Worm (Caenorhabditis elegans): ENCODE results near the gene atf-4.

ce11 chrX:14797405-14797804 is 13.2 kb downstream of the atf-4 start:
- TF ChIP-seq flt-1 (GFP tag; IDR thresholded peaks at IDR 0.05) (no peak), ztf-23 (GFP tag; IDR thresholded peaks at IDR 0.05) (no peak), T22C8.4 (GFP tag; IDR thresholded peaks at IDR 0.05) (no peak), tab-1 (GFP tag; IDR thresholded peaks at IDR 0.05) (no peak), klf-2 (GFP tag; conservative IDR thresholded peaks at IDR 0.05) (no peak)

Data from whole organism, midembryonic.